Fruit fly (Drosophila melanogaster): ENCODE data around the gene CG2926.

Gene CG2926

dm6 chr3R:5568590-5568989, 19.6 kb downstream of the CG2926 start, which contains the start of the genes CG2931 and Rheb (continued):
- TF ChIP-seq Bdp1 (GFP tag; optimal IDR thresholded peaks at IDR 0.05): peak; percentile 28
- TF ChIP-seq chinmo (GFP tag; IDR thresholded peaks at IDR 0.05; ENCODE audit: partially characterized antibody): no peak
- peak; percentile 92 for TF ChIP-seq CG9797 (GFP tag; optimal IDR thresholded peaks at IDR 0.05)
- peak; percentile 51 for TF ChIP-seq Bteb2 (GFP tag; optimal IDR thresholded peaks at IDR 0.05)
- peak; percentile 68 for TF ChIP-seq CG34224 (GFP tag; IDR thresholded peaks at IDR 0.05; ENCODE audit: partially characterized antibody)
- peak; percentile 76 for TF ChIP-seq ind (GFP tag; optimal IDR thresholded peaks at IDR 0.05)
- TF ChIP-seq Dip3 (GFP tag; optimal IDR thresholded peaks at IDR 0.05): peak; percentile 53
- no peak for TF ChIP-seq otp (GFP tag; IDR thresholded peaks at IDR 0.05)
- TF ChIP-seq mld (GFP tag; IDR thresholded peaks at IDR 0.05; ENCODE audit: partially characterized antibody): no peak
- peak; percentile 37 for TF ChIP-seq Ssrp (tag; optimal IDR thresholded peaks at IDR 0.05)
- peak; percentile 72 for TF ChIP-seq az2 (GFP tag; optimal IDR thresholded peaks at IDR 0.05)
- no peak for TF ChIP-seq repo (GFP tag; optimal IDR thresholded peaks at IDR 0.05)
- peak; percentile 80 for TF ChIP-seq CG10267 (tag; optimal IDR thresholded peaks at IDR 0.05)
- no peak for TF ChIP-seq schlank (tag; optimal IDR thresholded peaks at IDR 0.05)
- TF ChIP-seq emc (GFP tag; optimal IDR thresholded peaks at IDR 0.05): no peak
- TF ChIP-seq CG17359 (tag; optimal IDR thresholded peaks at IDR 0.05): peak; percentile 47
- peak; percentile 16 for TF ChIP-seq salm (tag; optimal IDR thresholded peaks at IDR 0.05)
- peak; percentile 78 for TF ChIP-seq unc-4 (GFP tag; IDR thresholded peaks at IDR 0.05; ENCODE audit: partially characterized antibody)
- TF ChIP-seq odd (GFP tag; optimal IDR thresholded peaks at IDR 0.05): no peak
- TF ChIP-seq lilli (GFP tag; optimal IDR thresholded peaks at IDR 0.05): peak; percentile 87
- TF ChIP-seq gce (GFP tag; IDR thresholded peaks at IDR 0.05): no peak
- TF ChIP-seq CG2875 (GFP tag; optimal IDR thresholded peaks at IDR 0.05): peak; percentile 0
- no peak for TF ChIP-seq CG11093 (GFP tag; IDR thresholded peaks at IDR 0.05)
- TF ChIP-seq CG8359 (GFP tag; optimal IDR thresholded peaks at IDR 0.05; ENCODE audit: borderline replicate concordance): no peak
- no peak for TF ChIP-seq CG4282 (GFP tag; optimal IDR thresholded peaks at IDR 0.05)
- TF ChIP-seq CG1603 (tag; optimal IDR thresholded peaks at IDR 0.05): peak; percentile 80
- peak; percentile 16 for TF ChIP-seq dm (GFP tag; optimal IDR thresholded peaks at IDR 0.05)
- peak; percentile 23 for TF ChIP-seq CG5245 (GFP tag; optimal IDR thresholded peaks at IDR 0.05)
- TF ChIP-seq tll (GFP tag; optimal IDR thresholded peaks at IDR 0.05): no peak
- TF ChIP-seq pb (GFP tag; optimal IDR thresholded peaks at IDR 0.05): no peak
- TF ChIP-seq Fer2 (tag; optimal IDR thresholded peaks at IDR 0.05): peak; percentile 34
- TF ChIP-seq CG2199 (GFP tag; IDR thresholded peaks at IDR 0.05): 0 out of 3 replicates have a peak, but pooled peaks have one; percentile 12
- TF ChIP-seq YL-1 (GFP tag; optimal IDR thresholded peaks at IDR 0.05): peak; percentile 87
- peak; percentile 35; the same call in 1 of the 3 replicates for TF ChIP-seq CG34422 (GFP tag; IDR thresholded peaks at IDR 0.05)
- TF ChIP-seq Hr39 (optimal IDR thresholded peaks at IDR 0.05): no peak
- no peak for TF ChIP-seq so (GFP tag; IDR thresholded peaks at IDR 0.05)
- TF ChIP-seq maf-S (GFP tag; optimal IDR thresholded peaks at IDR 0.05): peak; percentile 53
- no peak for TF ChIP-seq dati (GFP tag; IDR thresholded peaks at IDR 0.05)
- peak; percentile 49; the same call in 1 of the 2 replicates for TF ChIP-seq Oaz (GFP tag; IDR thresholded peaks at IDR 0.05)
- peak; percentile 38 for TF ChIP-seq NC2β (GFP tag; optimal IDR thresholded peaks at IDR 0.05)
- TF ChIP-seq inv (GFP tag; IDR thresholded peaks at IDR 0.05; ENCODE audit: partially characterized antibody): peak; percentile 68
- TF ChIP-seq CG12219 (GFP tag; optimal IDR thresholded peaks at IDR 0.05): no peak
- peak; percentile 72 for TF ChIP-seq CG8924 (tag; optimal IDR thresholded peaks at IDR 0.05)
- peak; percentile 61 for TF ChIP-seq CG4820 (GFP tag; optimal IDR thresholded peaks at IDR 0.05)
- no peak for TF ChIP-seq NK7.1 (GFP tag; optimal IDR thresholded peaks at IDR 0.05)
- peak; percentile 69 for TF ChIP-seq sisA (GFP tag; IDR thresholded peaks at IDR 0.05)
- peak; percentile 63 for TF ChIP-seq sug (tag; optimal IDR thresholded peaks at IDR 0.05)
- peak; percentile 35 for TF ChIP-seq CG16815 (GFP tag; optimal IDR thresholded peaks at IDR 0.05)
- TF ChIP-seq CG18599 (GFP tag; optimal IDR thresholded peaks at IDR 0.05): peak; percentile 37
- TF ChIP-seq trem (tag; optimal IDR thresholded peaks at IDR 0.05): peak; percentile 89
- peak; percentile 37 for TF ChIP-seq Atf-2 (GFP tag; optimal IDR thresholded peaks at IDR 0.05)
